Fruit fly (Drosophila melanogaster) whole organism, embryonic: Measurements from ENCODE around the gene CG32379.

Experiments
- emc ChIP-seq: fragments of 200-800 bp; sonication (Bioruptor generic); optimal IDR thresholded peaks from 2 replicates; lab custom pipeline; 2016; ENCODE audit warnings: missing biosample characterization, missing genetic modification characterization
- otp ChIP-seq: fragments of 200-800 bp; sonication (Bioruptor generic); IDR thresholded peaks from 3 replicates; pipeline ENCODE4, ENCODE4 v1.3.6; 2022; ENCODE audit warnings: missing biosample characterization, missing genetic modification characterization

DNA sequence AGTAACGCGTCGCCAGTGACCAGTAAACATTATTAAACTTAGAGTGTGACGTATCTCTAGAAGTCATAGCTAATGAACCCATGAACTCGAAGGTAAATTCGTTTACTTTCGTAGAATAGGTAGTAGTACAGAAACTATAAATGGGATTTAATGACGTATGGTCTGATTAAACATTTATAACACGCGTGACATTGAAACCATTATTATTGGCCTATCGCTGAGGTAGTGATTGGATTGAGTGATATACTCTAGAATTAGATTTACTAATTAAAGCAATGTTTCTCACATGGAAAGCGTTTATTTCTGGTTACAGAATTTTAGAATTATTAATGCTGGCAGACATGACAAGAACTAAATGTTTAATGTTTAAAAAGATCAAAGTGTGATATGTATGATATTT, 19.3 kb upstream of the CG32379 start:
- no peak for TF ChIP-seq otp (GFP tag; lab: Robert Waterston, UW)
- no peak for TF ChIP-seq emc (GFP tag; lab: Kevin White, UChicago)
